Fruit fly (Drosophila melanogaster) whole organism, embryonic: ENCODE results near the gene pr.
A peak's percentile ranks its signal among the peaks of the same experiment; 100 is the strongest.

Source experiments
- B-H2 ChIP-seq: fragments of 200-800 bp; sonication (Bioruptor generic); optimal IDR thresholded peaks from 2 replicates; lab custom pipeline; 2018; ENCODE audit warnings: missing biosample characterization, mild to moderate bottlenecking, missing genetic modification characterization
- BtbVII ChIP-seq: fragments of 200-800 bp; sonication (Bioruptor generic); optimal IDR thresholded peaks from 3 replicates; lab custom pipeline; 2017; ENCODE audit warnings: missing biosample characterization, mild to moderate bottlenecking, missing genetic modification characterization
- CG10267 ChIP-seq: fragments of 200-800 bp; sonication (Bioruptor generic); optimal IDR thresholded peaks from 2 replicates; lab custom pipeline; 2018; ENCODE audit warnings: missing biosample characterization, mild to moderate bottlenecking, missing genetic modification characterization, moderate library complexity
- CG13296 ChIP-seq: fragments of 200-800 bp; sonication (Bioruptor generic); optimal IDR thresholded peaks from 3 replicates; lab custom pipeline; 2018; ENCODE audit warnings: missing biosample characterization, mild to moderate bottlenecking, missing genetic modification characterization
- CG13775 ChIP-seq: fragments of 200-800 bp; sonication (Bioruptor generic); optimal IDR thresholded peaks from 3 replicates; lab custom pipeline; 2017; ENCODE audit warnings: missing biosample characterization, mild to moderate bottlenecking, missing genetic modification characterization
- CG13894 ChIP-seq: fragments of 200-800 bp; sonication (Bioruptor generic); optimal IDR thresholded peaks from 3 replicates; lab custom pipeline; 2018; ENCODE audit warnings: missing biosample characterization, mild to moderate bottlenecking, missing genetic modification characterization, moderate library complexity
- CG14050 ChIP-seq: fragments of 200-800 bp; sonication (Bioruptor generic); IDR thresholded peaks from 3 replicates; pipeline ENCODE4 v1.3.6; 2022; ENCODE audit warnings: missing biosample characterization, missing genetic modification characterization
- CG14860 ChIP-seq: fragments of 200-800 bp; sonication (Bioruptor generic); IDR thresholded peaks from 3 replicates; pipeline ENCODE4 v1.3.6; 2022; ENCODE audit warnings: missing biosample characterization, missing genetic modification characterization; ENCODE audit not compliant: partially characterized antibody
- CG17361 ChIP-seq: fragments of 200-800 bp; sonication (Bioruptor generic); IDR thresholded peaks from 3 replicates; pipeline ENCODE4 v1.3.6; 2022; ENCODE audit warnings: missing biosample characterization, missing genetic modification characterization
- CG2202 ChIP-seq: fragments of 200-800 bp; sonication (Bioruptor generic); optimal IDR thresholded peaks from 2 replicates; lab custom pipeline; 2018; ENCODE audit warnings: missing biosample characterization, mild to moderate bottlenecking, missing genetic modification characterization
- CG2678 ChIP-seq: fragments of 200-800 bp; sonication (Bioruptor generic); optimal IDR thresholded peaks from 3 replicates; lab custom pipeline; 2019; ENCODE audit warnings: missing biosample characterization, mild to moderate bottlenecking, missing genetic modification characterization, moderate library complexity
- CG30403 ChIP-seq: fragments of 200-800 bp; sonication (Bioruptor generic); optimal IDR thresholded peaks from 3 replicates; lab custom pipeline; 2016; ENCODE audit warnings: missing biosample characterization, missing genetic modification characterization
- CG32767 ChIP-seq: fragments of 200-800 bp; sonication (Bioruptor generic); IDR thresholded peaks from 2 replicates; pipeline ENCODE4 v1.3.6; 2022; ENCODE audit warnings: missing biosample characterization, missing genetic modification characterization
- CG34376 ChIP-seq: fragments of 200-800 bp; sonication (Bioruptor generic); optimal IDR thresholded peaks from 2 replicates; lab custom pipeline; 2018; ENCODE audit warnings: missing biosample characterization, mild to moderate bottlenecking, missing genetic modification characterization
- CG42726 ChIP-seq: fragments of 200-800 bp; sonication (Bioruptor generic); IDR thresholded peaks from 2 replicates; pipeline ENCODE4 v1.3.6; 2022; ENCODE audit warnings: missing biosample characterization, missing genetic modification characterization; ENCODE audit not compliant: partially characterized antibody
- CG4854 ChIP-seq: fragments of 200-800 bp; sonication (Bioruptor generic); optimal IDR thresholded peaks from 2 replicates; lab custom pipeline; 2016; ENCODE audit warnings: missing biosample characterization, missing genetic modification characterization, inconsistent platforms
- CG6791 ChIP-seq: fragments of 200-800 bp; sonication (Bioruptor generic); IDR thresholded peaks from 3 replicates; pipeline ENCODE4 v1.3.6; 2022; ENCODE audit warnings: missing biosample characterization, missing genetic modification characterization; ENCODE audit not compliant: partially characterized antibody
- CG7839 ChIP-seq: fragments of 200-800 bp; sonication (Bioruptor generic); optimal IDR thresholded peaks from 3 replicates; lab custom pipeline; 2018; ENCODE audit warnings: missing biosample characterization, mild to moderate bottlenecking, missing genetic modification characterization, moderate library complexity
- CG8765 ChIP-seq: fragments of 200-800 bp; sonication (Bioruptor generic); IDR thresholded peaks from 2 replicates; pipeline ENCODE4 v1.3.6; 2022; ENCODE audit warnings: missing biosample characterization, missing genetic modification characterization
- D19B ChIP-seq: fragments of 200-800 bp; sonication (Bioruptor generic); optimal IDR thresholded peaks from 2 replicates; lab custom pipeline; 2017; ENCODE audit warnings: missing biosample characterization, mild to moderate bottlenecking, missing genetic modification characterization
- Dll ChIP-seq: fragments of 200-800 bp; sonication (Bioruptor generic); IDR thresholded peaks from 4 replicates; pipeline ENCODE4 v1.3.6; 2022; ENCODE audit warnings: missing biosample characterization, missing genetic modification characterization; ENCODE audit not compliant: partially characterized antibody
- E2f2 ChIP-seq: fragments of 200-800 bp; sonication (Bioruptor generic); IDR thresholded peaks from 2 replicates; pipeline ENCODE4 v1.3.6; 2022; ENCODE audit warnings: missing biosample characterization, missing genetic modification characterization
- H15 ChIP-seq: fragments of 200-800 bp; sonication (Bioruptor generic); IDR thresholded peaks from 3 replicates; pipeline ENCODE4 v1.3.6; 2022; ENCODE audit warnings: missing biosample characterization, missing genetic modification characterization
- Hey ChIP-seq: fragments of 200-800 bp; sonication (Bioruptor generic); optimal IDR thresholded peaks from 3 replicates; lab custom pipeline; 2018; ENCODE audit warnings: missing biosample characterization, mild to moderate bottlenecking, missing genetic modification characterization
- Hmx ChIP-seq: fragments of 200-800 bp; sonication (Bioruptor generic); optimal IDR thresholded peaks from 2 replicates; lab custom pipeline; 2016; ENCODE audit warnings: missing biosample characterization, missing genetic modification characterization
- Mrtf ChIP-seq: fragments of 200-800 bp; sonication (Bioruptor generic); IDR thresholded peaks from 3 replicates; pipeline ENCODE4 v1.3.6; 2022; ENCODE audit warnings: missing biosample characterization, missing genetic modification characterization
- PHDP ChIP-seq: fragments of 200-800 bp; sonication (Bioruptor generic); optimal IDR thresholded peaks from 3 replicates; lab custom pipeline; 2018; ENCODE audit warnings: missing biosample characterization, mild to moderate bottlenecking, missing genetic modification characterization, moderate library complexity
- Sox100B ChIP-seq: fragments of 200-800 bp; sonication (Bioruptor generic); optimal IDR thresholded peaks from 3 replicates; lab custom pipeline; 2018; ENCODE audit warnings: missing biosample characterization, mild to moderate bottlenecking, missing genetic modification characterization
- ci ChIP-seq: fragments of 200-800 bp; sonication (Bioruptor generic); IDR thresholded peaks from 3 replicates; pipeline ENCODE4 v1.3.6; 2022; ENCODE audit warnings: missing biosample characterization, missing genetic modification characterization
- crc ChIP-seq: fragments of 200-800 bp; sonication (Bioruptor generic); optimal IDR thresholded peaks from 2 replicates; lab custom pipeline; 2016; ENCODE audit warnings: missing biosample characterization, missing genetic modification characterization
- fu2 ChIP-seq: fragments of 200-800 bp; sonication (Bioruptor generic); optimal IDR thresholded peaks from 2 replicates; lab custom pipeline; 2016; ENCODE audit warnings: missing biosample characterization, missing genetic modification characterization
- gsb ChIP-seq: fragments of 200-800 bp; sonication (Bioruptor generic); IDR thresholded peaks from 2 replicates; pipeline ENCODE4 v1.3.6; 2022; ENCODE audit warnings: missing biosample characterization, missing genetic modification characterization
- h ChIP-seq: fragments of >200 bp; optimal IDR thresholded peaks from 2 replicates; lab custom pipeline; 2017
- ind ChIP-seq: fragments of 200-800 bp; sonication (Bioruptor generic); optimal IDR thresholded peaks from 3 replicates; lab custom pipeline; 2016; ENCODE audit warnings: missing biosample characterization, missing genetic modification characterization
- jing ChIP-seq: fragments of 200-800 bp; sonication (Bioruptor generic); optimal IDR thresholded peaks from 2 replicates; lab custom pipeline; 2018; ENCODE audit warnings: missing biosample characterization, mild to moderate bottlenecking, missing genetic modification characterization
- lbe ChIP-seq: fragments of 200-800 bp; sonication (Bioruptor generic); optimal IDR thresholded peaks from 2 replicates; lab custom pipeline; 2016; ENCODE audit warnings: missing biosample characterization, mild to moderate bottlenecking, missing genetic modification characterization
- lilli ChIP-seq: fragments of 200-800 bp; sonication (Bioruptor generic); optimal IDR thresholded peaks from 3 replicates; lab custom pipeline; 2016; ENCODE audit warnings: missing biosample characterization, missing genetic modification characterization
- lola ChIP-seq, 3 experiments: fragments of >200 bp in 2 of 3; fragments of 200-800 bp in 1 of 3; sonication (Bioruptor generic) in 1 of 3; optimal IDR thresholded peaks; 2 replicates each; lab custom pipeline; 2017 to 2019; ENCODE audit warnings: missing biosample characterization in 3 of 3, missing genetic modification characterization in 3 of 3, mild to moderate bottlenecking in 1 of 3, moderate library complexity in 1 of 3
- lov ChIP-seq, 2 experiments: fragments of 200-800 bp in 1 of 2; fragments of >200 bp in 1 of 2; sonication (Bioruptor generic) in 1 of 2; IDR thresholded peaks in 1 of 2; optimal IDR thresholded peaks in 1 of 2; 2 replicates in 1 of 2; 3 replicates in 1 of 2; pipeline versions ENCODE4 v1.3.6 to Lab custom; 2017 to 2022; ENCODE audit warnings: missing biosample characterization in 1 of 2, missing genetic modification characterization in 1 of 2
- luna ChIP-seq: fragments of 200-800 bp; sonication (Bioruptor generic); optimal IDR thresholded peaks from 2 replicates; lab custom pipeline; 2016; ENCODE audit warnings: missing biosample characterization, missing genetic modification characterization
- nerfin-1 ChIP-seq: fragments of 200-800 bp; sonication (Bioruptor generic); optimal IDR thresholded peaks from 3 replicates; lab custom pipeline; 2019; ENCODE audit warnings: missing biosample characterization, mild to moderate bottlenecking, missing genetic modification characterization, moderate library complexity
- odd ChIP-seq: fragments of 200-800 bp; sonication (Bioruptor generic); optimal IDR thresholded peaks from 2 replicates; lab custom pipeline; 2017; ENCODE audit warnings: missing biosample characterization, mild to moderate bottlenecking, missing genetic modification characterization
- prd ChIP-seq, 3 experiments: fragments of >200 bp in 2 of 3; fragments of 200-800 bp in 1 of 3; sonication (Bioruptor generic) in 1 of 3; optimal IDR thresholded peaks in 2 of 3; IDR thresholded peaks in 1 of 3; 2 replicates in 2 of 3; 3 replicates in 1 of 3; pipeline versions ENCODE4 v1.3.6 to Lab custom; 2017 to 2022; ENCODE audit warnings: missing biosample characterization in 1 of 3, missing genetic modification characterization in 1 of 3
- pzg ChIP-seq: fragments of 200-800 bp; sonication (Bioruptor generic); optimal IDR thresholded peaks from 3 replicates; lab custom pipeline; 2018; ENCODE audit warnings: missing biosample characterization, mild to moderate bottlenecking, missing genetic modification characterization, moderate library complexity
- rib ChIP-seq: fragments of 200-800 bp; sonication (Bioruptor generic); IDR thresholded peaks from 2 replicates; pipeline ENCODE4 v1.3.6; 2022; ENCODE audit warnings: missing biosample characterization, missing genetic modification characterization
- zen2 ChIP-seq: fragments of 200-800 bp; sonication (Bioruptor generic); IDR thresholded peaks from 3 replicates; pipeline ENCODE4 v1.3.6; 2022; ENCODE audit warnings: missing biosample characterization, missing genetic modification characterization; ENCODE audit not compliant: partially characterized antibody
- zf30C ChIP-seq: fragments of 200-800 bp; sonication (Bioruptor generic); optimal IDR thresholded peaks from 3 replicates; lab custom pipeline; 2018; ENCODE audit warnings: missing biosample characterization, mild to moderate bottlenecking, missing genetic modification characterization

Gene pr

dm6 chr2L:20086295-20087096, 11.2 kb upstream of the pr start (continued):
- TF ChIP-seq PHDP (peak; percentile 87), ci (peak; percentile 96), nerfin-1 (tag; lab: Kevin White, UChicago) (peak; percentile 77), Mrtf (GFP tag; lab: Robert Waterston, UW) (peak; percentile 74; the same call in 2 of the 3 replicates), CG42726 (GFP tag; lab: Robert Waterston, UW) (no peak), CG7839 (tag; lab: Kevin White, UChicago) (peak; percentile 83), Sox100B (GFP tag; lab: Kevin White, UChicago) (peak; percentile 88), CG4854 (peak; percentile 66), crc (peak; percentile 58), prd (optimal IDR thresholded peaks at IDR 0.05; lab: Kevin White, UChicago) (no peak), prd (GFP tag; IDR thresholded peaks at IDR 0.05; lab: Robert Waterston, UW) (peak; percentile 91), CG14050 (GFP tag; lab: Robert Waterston, UW) (peak; percentile 82), lola (GFP tag; optimal IDR thresholded peaks at IDR 0.05; lab: Kevin White, UChicago) (peak in 1 of 3 experiments; percentile 73), CG17361 (peak; percentile 83), lov (optimal IDR thresholded peaks at IDR 0.05; lab: Kevin White, UChicago) (no peak), lov (GFP tag; IDR thresholded peaks at IDR 0.05; lab: Robert Waterston, UW) (peak; percentile 78; the same call in 2 of the 3 replicates), fu2 (GFP tag; lab: Kevin White, UChicago) (peak; percentile 63), ind (GFP tag; lab: Kevin White, UChicago) (peak; percentile 74), odd (GFP tag; lab: Kevin White, UChicago) (peak; percentile 82), CG13894 (tag; lab: Kevin White, UChicago) (peak; percentile 14), pzg (GFP tag; lab: Kevin White, UChicago) (no peak), CG13296 (GFP tag; lab: Kevin White, UChicago) (peak; percentile 85), CG30403 (GFP tag; lab: Kevin White, UChicago) (peak; percentile 81), jing (GFP tag; lab: Kevin White, UChicago) (peak; percentile 62), zen2 (no peak), Hey (peak; percentile 27), Dll (GFP tag; lab: Robert Waterston, UW) (no peak), CG32767 (GFP tag; lab: Robert Waterston, UW) (no peak; the same call in 1 of the 2 replicates), CG2202 (tag; lab: Kevin White, UChicago) (peak; percentile 70), BtbVII (GFP tag; lab: Kevin White, UChicago) (peak; percentile 83), CG10267 (tag; lab: Kevin White, UChicago) (peak; percentile 71), E2f2 (GFP tag; lab: Robert Waterston, UW) (peak; percentile 70), luna (GFP tag; lab: Kevin White, UChicago) (no peak), lilli (GFP tag; lab: Kevin White, UChicago) (peak; percentile 80), Hmx (GFP tag; lab: Kevin White, UChicago) (peak; percentile 58), h (lab: Kevin White, UChicago) (no peak), CG6791 (GFP tag; lab: Robert Waterston, UW) (no peak), D19B (peak; percentile 62), H15 (peak; percentile 89), gsb (GFP tag; lab: Robert Waterston, UW) (peak; percentile 68), CG13775 (GFP tag; lab: Kevin White, UChicago) (peak; percentile 61), rib (peak; percentile 71), CG2678 (tag; lab: Kevin White, UChicago) (peak; percentile 87), CG34376 (peak; percentile 69), CG14860 (GFP tag; lab: Robert Waterston, UW) (no peak), CG8765 (GFP tag; lab: Robert Waterston, UW) (peak; percentile 55; the same call in 1 of the 2 replicates), B-H2 (GFP tag; lab: Kevin White, UChicago) (peak; percentile 37), zf30C (GFP tag; lab: Kevin White, UChicago) (peak; percentile 68), lbe (GFP tag; lab: Kevin White, UChicago) (peak; percentile 93)
